Fruit fly (Drosophila melanogaster) whole organism, prepupa: ENCODE measurements around the gene CG45413.

Experiments
- Blimp-1 ChIP-seq: fragments of 200-800 bp; sonication (Bioruptor generic); optimal IDR thresholded peaks from 3 replicates; lab custom pipeline; 2017; ENCODE audit warnings: missing biosample characterization, missing genetic modification characterization, mild to moderate bottlenecking, moderate library complexity, missing genetic modification reagents
- CG10631 ChIP-seq: fragments of 200-800 bp; sonication (Bioruptor generic); optimal IDR thresholded peaks from 2 replicates; lab custom pipeline; 2016; ENCODE audit warnings: missing biosample characterization, missing genetic modification characterization
- CG10669 ChIP-seq: fragments of 200-800 bp; sonication (Bioruptor generic); optimal IDR thresholded peaks from 3 replicates; lab custom pipeline; 2018; ENCODE audit warnings: missing biosample characterization, mild to moderate bottlenecking, missing genetic modification characterization, moderate library complexity
- CG11294 ChIP-seq: fragments of 200-800 bp; sonication (Bioruptor generic); IDR thresholded peaks from 2 replicates; pipeline ENCODE4 v1.3.6; 2022; ENCODE audit warnings: missing biosample characterization, missing genetic modification characterization
- CG15336 ChIP-seq: fragments of 200-800 bp; sonication (Bioruptor generic); IDR thresholded peaks from 2 replicates; pipeline ENCODE4 v1.3.6; 2022; ENCODE audit warnings: missing biosample characterization, missing genetic modification characterization
- CG1621 ChIP-seq: fragments of 200-800 bp; sonication (Bioruptor generic); optimal IDR thresholded peaks from 3 replicates; lab custom pipeline; 2018; ENCODE audit warnings: missing biosample characterization, mild to moderate bottlenecking, missing genetic modification characterization
- CG16779 ChIP-seq: fragments of 200-800 bp; sonication (Bioruptor generic); optimal IDR thresholded peaks from 3 replicates; lab custom pipeline; 2017; ENCODE audit warnings: missing biosample characterization, mild to moderate bottlenecking, missing genetic modification characterization
- CG3032 ChIP-seq: fragments of 200-800 bp; optimal IDR thresholded peaks from 2 replicates; lab custom pipeline; 2019; ENCODE audit warnings: missing biosample characterization, mild to moderate bottlenecking, missing genetic modification characterization, moderate library complexity
- CG31627 ChIP-seq: fragments of 200-800 bp; sonication (Bioruptor generic); optimal IDR thresholded peaks from 3 replicates; lab custom pipeline; 2016; ENCODE audit warnings: missing biosample characterization, missing genetic modification characterization
- CG32006 ChIP-seq: fragments of 200-800 bp; sonication (Bioruptor generic); optimal IDR thresholded peaks from 3 replicates; lab custom pipeline; 2017; ENCODE audit warnings: missing biosample characterization, mild to moderate bottlenecking, missing genetic modification characterization
- CG34406 ChIP-seq: fragments of 200-800 bp; sonication (Bioruptor generic); optimal IDR thresholded peaks from 3 replicates; lab custom pipeline; 2016; ENCODE audit warnings: missing biosample characterization, missing genetic modification characterization
- CG3919 ChIP-seq: fragments of 200-800 bp; sonication (Bioruptor generic); optimal IDR thresholded peaks from 3 replicates; lab custom pipeline; 2016; ENCODE audit warnings: missing biosample characterization, missing genetic modification characterization
- CG4318 ChIP-seq: fragments of 200-800 bp; sonication (Bioruptor generic); optimal IDR thresholded peaks from 3 replicates; lab custom pipeline; 2017; ENCODE audit warnings: missing biosample characterization, mild to moderate bottlenecking, missing genetic modification characterization
- CG6163 ChIP-seq: fragments of 200-800 bp; sonication (Bioruptor generic); IDR thresholded peaks from 3 replicates; pipeline ENCODE4 v1.3.6; 2022; ENCODE audit warnings: missing biosample characterization, missing genetic modification characterization
- CG6276 ChIP-seq: fragments of 200-800 bp; sonication (Bioruptor generic); optimal IDR thresholded peaks from 2 replicates; lab custom pipeline; 2017; ENCODE audit warnings: missing biosample characterization, mild to moderate bottlenecking, missing genetic modification characterization
- CG6792 ChIP-seq: fragments of 200-800 bp; sonication (Bioruptor generic); optimal IDR thresholded peaks from 3 replicates; lab custom pipeline; 2016; ENCODE audit warnings: missing biosample characterization, missing genetic modification characterization
- CG6808 ChIP-seq: fragments of 200-800 bp; sonication (Bioruptor generic); optimal IDR thresholded peaks from 3 replicates; lab custom pipeline; 2017; ENCODE audit warnings: missing biosample characterization, missing genetic modification characterization, mild to moderate bottlenecking, moderate library complexity, missing genetic modification reagents
- CG6854 ChIP-seq: fragments of 200-800 bp; sonication (Bioruptor generic); optimal IDR thresholded peaks from 2 replicates; lab custom pipeline; 2017; ENCODE audit warnings: missing biosample characterization, mild to moderate bottlenecking, missing genetic modification characterization
- CG7368 ChIP-seq: fragments of 200-800 bp; sonication (Bioruptor generic); optimal IDR thresholded peaks from 3 replicates; lab custom pipeline; 2016; ENCODE audit warnings: missing biosample characterization, missing genetic modification characterization
- CG8319 ChIP-seq: fragments of 200-800 bp; sonication (Bioruptor generic); optimal IDR thresholded peaks from 3 replicates; lab custom pipeline; 2016; ENCODE audit warnings: missing biosample characterization, missing genetic modification characterization
- CG8632 ChIP-seq: fragments of 200-800 bp; sonication (Bioruptor generic); optimal IDR thresholded peaks from 3 replicates; lab custom pipeline; 2016; ENCODE audit warnings: missing biosample characterization, missing genetic modification characterization
- CG9139 ChIP-seq: fragments of 200-800 bp; sonication (Bioruptor generic); optimal IDR thresholded peaks from 3 replicates; lab custom pipeline; 2017; ENCODE audit warnings: missing biosample characterization, mild to moderate bottlenecking, missing genetic modification characterization
- Eip75B ChIP-seq: fragments of 200-800 bp; sonication (Bioruptor generic); optimal IDR thresholded peaks from 3 replicates; lab custom pipeline; 2016; ENCODE audit warnings: missing biosample characterization, missing genetic modification characterization
- Eip78C ChIP-seq: fragments of 200-800 bp; sonication (Bioruptor generic); peaks from one replicate; lab custom pipeline; 2016; ENCODE audit warnings: missing biosample characterization, missing genetic modification characterization
- Eip93F ChIP-seq: fragments of 200-800 bp; sonication (Bioruptor generic); optimal IDR thresholded peaks from 2 replicates; lab custom pipeline; 2016; ENCODE audit warnings: missing biosample characterization, mild to moderate bottlenecking, missing genetic modification characterization
- Ets21C ChIP-seq: fragments of 200-800 bp; sonication (Bioruptor generic); optimal IDR thresholded peaks from 3 replicates; lab custom pipeline; 2016; ENCODE audit warnings: missing biosample characterization, missing genetic modification characterization
- Ets96B ChIP-seq: fragments of 200-800 bp; optimal IDR thresholded peaks from 2 replicates; lab custom pipeline; 2019; ENCODE audit warnings: missing biosample characterization, mild to moderate bottlenecking, missing genetic modification characterization, moderate library complexity
- Hr38 ChIP-seq: sonication (Bioruptor generic); optimal IDR thresholded peaks from 2 replicates; lab custom pipeline; 2016; ENCODE audit warnings: missing biosample characterization, missing genetic modification characterization
- Hr39 ChIP-seq: fragments of 200-800 bp; sonication (Bioruptor generic); optimal IDR thresholded peaks from 2 replicates; lab custom pipeline; 2016; ENCODE audit warnings: missing biosample characterization, missing genetic modification characterization
- Hr4 ChIP-seq: fragments of 200-800 bp; sonication (Bioruptor generic); optimal IDR thresholded peaks from 3 replicates; lab custom pipeline; 2016; ENCODE audit warnings: missing biosample characterization, missing genetic modification characterization
- Met ChIP-seq: fragments of 200-800 bp; sonication (Bioruptor generic); optimal IDR thresholded peaks from 3 replicates; lab custom pipeline; 2016; ENCODE audit warnings: missing biosample characterization, missing genetic modification characterization
- OdsH ChIP-seq: fragments of 200-800 bp; sonication (Bioruptor generic); optimal IDR thresholded peaks from 3 replicates; lab custom pipeline; 2016; ENCODE audit warnings: missing biosample characterization, missing genetic modification characterization
- Smox ChIP-seq: fragments of 200-800 bp; sonication (Bioruptor generic); optimal IDR thresholded peaks from 3 replicates; lab custom pipeline; 2016; ENCODE audit warnings: missing biosample characterization, missing genetic modification characterization
- Sox14 ChIP-seq: fragments of 200-800 bp; sonication (Bioruptor generic); optimal IDR thresholded peaks from 3 replicates; lab custom pipeline; 2016; ENCODE audit warnings: missing biosample characterization, missing genetic modification characterization
- Sox15 ChIP-seq: fragments of 200-800 bp; sonication (Bioruptor generic); optimal IDR thresholded peaks from 3 replicates; lab custom pipeline; 2016; ENCODE audit warnings: missing biosample characterization, missing genetic modification characterization
- achi ChIP-seq: fragments of 200-800 bp; sonication (Bioruptor generic); optimal IDR thresholded peaks from 3 replicates; lab custom pipeline; 2016; ENCODE audit warnings: missing biosample characterization, missing genetic modification characterization
- acj6 ChIP-seq: fragments of 200-800 bp; sonication (Bioruptor generic); optimal IDR thresholded peaks from 3 replicates; lab custom pipeline; 2016; ENCODE audit warnings: missing biosample characterization, missing genetic modification characterization
- cyc ChIP-seq: fragments of 200-800 bp; sonication (Bioruptor generic); optimal IDR thresholded peaks from 3 replicates; lab custom pipeline; 2016; ENCODE audit warnings: missing biosample characterization, missing genetic modification characterization
- dac ChIP-seq: fragments of 200-800 bp; sonication (Bioruptor generic); optimal IDR thresholded peaks from 2 replicates; lab custom pipeline; 2017; ENCODE audit warnings: missing biosample characterization, mild to moderate bottlenecking, missing genetic modification characterization
- dsx ChIP-seq: fragments of 200-800 bp; optimal IDR thresholded peaks from 3 replicates; lab custom pipeline; 2019; ENCODE audit warnings: missing biosample characterization, mild to moderate bottlenecking, missing genetic modification characterization, moderate library complexity; ENCODE audit not compliant: poor library complexity, severe bottlenecking
- eg ChIP-seq: fragments of 200-800 bp; sonication (Bioruptor generic); IDR thresholded peaks from 3 replicates; pipeline ENCODE4 v1.3.6; 2022; ENCODE audit warnings: missing biosample characterization, missing genetic modification characterization
- esn ChIP-seq: fragments of 200-800 bp; sonication (Bioruptor generic); optimal IDR thresholded peaks from 2 replicates; lab custom pipeline; 2016; ENCODE audit warnings: missing biosample characterization, mild to moderate bottlenecking, missing genetic modification characterization, moderate library complexity
- fkh ChIP-seq: fragments of 200-800 bp; sonication (Bioruptor generic); optimal IDR thresholded peaks from 3 replicates; lab custom pipeline; 2017; ENCODE audit warnings: missing biosample characterization, mild to moderate bottlenecking, missing genetic modification characterization, moderate library complexity
- lz ChIP-seq: fragments of 200-800 bp; sonication (Bioruptor generic); optimal IDR thresholded peaks from 3 replicates; lab custom pipeline; 2016; ENCODE audit warnings: missing biosample characterization, missing genetic modification characterization
- net ChIP-seq: fragments of 200-800 bp; sonication (Bioruptor generic); optimal IDR thresholded peaks from 3 replicates; lab custom pipeline; 2016; ENCODE audit warnings: missing biosample characterization, missing genetic modification characterization
- pdm3 ChIP-seq: fragments of 200-800 bp; sonication (Bioruptor generic); optimal IDR thresholded peaks from 3 replicates; lab custom pipeline; 2016; ENCODE audit warnings: missing biosample characterization, missing genetic modification characterization
- salr ChIP-seq, 2 experiments: fragments of 200-800 bp; sonication (Bioruptor generic); optimal IDR thresholded peaks; 3 replicates each; lab custom pipeline; 2016 to 2018; ENCODE audit warnings: missing biosample characterization in 2 of 2, missing genetic modification characterization in 2 of 2, mild to moderate bottlenecking in 1 of 2
- spab ChIP-seq: fragments of 200-800 bp; sonication (Bioruptor generic); optimal IDR thresholded peaks from 2 replicates; lab custom pipeline; 2017; ENCODE audit warnings: missing biosample characterization, mild to moderate bottlenecking, missing genetic modification characterization, missing genetic modification reagents
- ss ChIP-seq, 2 experiments: fragments of 200-800 bp; sonication (Bioruptor generic); optimal IDR thresholded peaks; 2 replicates in 1 of 2; 3 replicates in 1 of 2; lab custom pipeline; 2017 to 2018; ENCODE audit warnings: mild to moderate bottlenecking in 2 of 2, missing biosample characterization in 2 of 2, missing genetic modification characterization in 2 of 2, moderate library complexity in 1 of 2
- svp ChIP-seq: fragments of 200-800 bp; sonication (Bioruptor generic); peaks from one replicate; lab custom pipeline; 2016; ENCODE audit warnings: missing biosample characterization, missing genetic modification characterization
- topi ChIP-seq: fragments of 200-800 bp; sonication (Bioruptor generic); optimal IDR thresholded peaks from 3 replicates; lab custom pipeline; 2016; ENCODE audit warnings: missing biosample characterization, missing genetic modification characterization
- vri ChIP-seq: fragments of 200-800 bp; sonication (Bioruptor generic); optimal IDR thresholded peaks from 3 replicates; lab custom pipeline; 2016; ENCODE audit warnings: missing biosample characterization, mild to moderate bottlenecking, missing genetic modification characterization

The CG45413 gene

dm6 chr3L:6977391-6977790 is 45.6 kb upstream of the CG45413 start:
- TF ChIP-seq CG10631 (GFP tag; lab: Kevin White, UChicago): peak; percentile 75
- TF ChIP-seq CG7368 (GFP tag; lab: Kevin White, UChicago): peak; percentile 21
- TF ChIP-seq vri (GFP tag; lab: Kevin White, UChicago): peak; percentile 13
- peak; percentile 63 for TF ChIP-seq esn (GFP tag; lab: Kevin White, UChicago)
- TF ChIP-seq CG34406 (GFP tag; lab: Kevin White, UChicago): peak; percentile 70
- TF ChIP-seq Eip93F: no peak
- TF ChIP-seq cyc (GFP tag; lab: Kevin White, UChicago): peak; percentile 46
- peak; percentile 17 for TF ChIP-seq Sox14 (GFP tag; lab: Kevin White, UChicago)
- peak; percentile 10 for TF ChIP-seq dac (GFP tag; lab: Kevin White, UChicago)
- no peak for TF ChIP-seq CG9139 (GFP tag; lab: Kevin White, UChicago)
- TF ChIP-seq eg (GFP tag; lab: Robert Waterston, UW): peak; percentile 89
- peak; percentile 62 for TF ChIP-seq CG8632 (GFP tag; lab: Kevin White, UChicago)
- TF ChIP-seq svp (GFP tag; lab: Kevin White, UChicago): peak; percentile 89
- peak; percentile 13 for TF ChIP-seq Sox15 (GFP tag; lab: Kevin White, UChicago)
- TF ChIP-seq CG6854 (GFP tag; lab: Kevin White, UChicago): peak; percentile 34
- peak; percentile 57 for TF ChIP-seq topi
- peak; percentile 21 for TF ChIP-seq spab (GFP tag; lab: Kevin White, UChicago)
- TF ChIP-seq CG16779: peak; percentile 37
- TF ChIP-seq Smox (GFP tag; lab: Kevin White, UChicago): peak; percentile 47
- TF ChIP-seq CG6276: peak; percentile 55
- TF ChIP-seq OdsH (GFP tag; lab: Kevin White, UChicago): peak; percentile 78
- TF ChIP-seq Hr4 (GFP tag; lab: Kevin White, UChicago): peak; percentile 73
- peak; percentile 20 for TF ChIP-seq Hr39 (GFP tag; lab: Kevin White, UChicago)
- TF ChIP-seq Hr38 (GFP tag; lab: Kevin White, UChicago): no peak
- TF ChIP-seq CG6163: peak; percentile 92
- TF ChIP-seq CG15336 (GFP tag; lab: Robert Waterston, UW): peak; percentile 91
- peak; percentile 28 for TF ChIP-seq dsx (GFP tag; lab: Kevin White, UChicago)
- TF ChIP-seq CG6792 (GFP tag; lab: Kevin White, UChicago): peak; percentile 58
- peak; percentile 52 to 61 for TF ChIP-seq ss (GFP tag; optimal IDR thresholded peaks at IDR 0.05; lab: Kevin White, UChicago)
- TF ChIP-seq Met (GFP tag; lab: Kevin White, UChicago): peak; percentile 67
- TF ChIP-seq CG31627 (GFP tag; lab: Kevin White, UChicago): peak; percentile 17
- TF ChIP-seq CG32006: peak; percentile 79
- TF ChIP-seq CG3919 (GFP tag; lab: Kevin White, UChicago): peak; percentile 73
- TF ChIP-seq CG4318 (GFP tag; lab: Kevin White, UChicago): peak; percentile 66
- peak; percentile 22 for TF ChIP-seq CG1621 (tag; lab: Kevin White, UChicago)
- peak; percentile 67 for TF ChIP-seq CG11294 (GFP tag; lab: Robert Waterston, UW)
- peak; percentile 88 for TF ChIP-seq Eip78C
- peak; percentile 54 for TF ChIP-seq net
- peak; percentile 60 for TF ChIP-seq CG10669 (GFP tag; lab: Kevin White, UChicago)
- peak; percentile 67 for TF ChIP-seq acj6 (GFP tag; lab: Kevin White, UChicago)
- peak; percentile 41 for TF ChIP-seq pdm3 (GFP tag; lab: Kevin White, UChicago)
- peak; percentile 28 for TF ChIP-seq Ets21C (GFP tag; lab: Kevin White, UChicago)
- TF ChIP-seq CG8319 (GFP tag; lab: Kevin White, UChicago): peak; percentile 29
- TF ChIP-seq Blimp-1 (GFP tag; lab: Kevin White, UChicago): peak; percentile 31
- TF ChIP-seq Eip75B (GFP tag; lab: Kevin White, UChicago): peak; percentile 17
- peak; percentile 36 for TF ChIP-seq lz (GFP tag; lab: Kevin White, UChicago)
- peak; percentile 62 for TF ChIP-seq CG3032 (tag; lab: Kevin White, UChicago)
- TF ChIP-seq CG6808 (GFP tag; lab: Kevin White, UChicago): peak; percentile 50
- TF ChIP-seq salr (GFP tag; optimal IDR thresholded peaks at IDR 0.05; lab: Kevin White, UChicago): peak in 1 of 2 experiments; percentile 53
- TF ChIP-seq achi (GFP tag; lab: Kevin White, UChicago): peak; percentile 77
- TF ChIP-seq Ets96B (tag; lab: Kevin White, UChicago): peak; percentile 56
- TF ChIP-seq fkh: no peak
